Worm (Caenorhabditis elegans) whole organism, L2 larva: ENCODE measurements around the gene moma-1.
A peak's percentile ranks its signal among the peaks of the same experiment; 100 is the strongest.

Experiments
- C34F6.9 ChIP-seq: fragments of 150-350 bp; optimal IDR thresholded peaks from 2 replicates; lab custom pipeline; 2014; ENCODE audit warnings: missing biosample characterization, missing genetic modification characterization
- F13H6.1 ChIP-seq: sonication (generic microtip); optimal IDR thresholded peaks from 2 replicates; lab custom pipeline; 2016; ENCODE audit warnings: missing genetic modification characterization, missing compliant biosample characterization
- Y55F3AM.14 ChIP-seq: fragments of 200-800 bp; sonication (Bioruptor generic); optimal IDR thresholded peaks from 2 replicates; lab custom pipeline; 2018; ENCODE audit warnings: mild to moderate bottlenecking, missing genetic modification characterization, missing compliant biosample characterization
- ZK546.5 ChIP-seq: sonication (generic microtip); optimal IDR thresholded peaks from 2 replicates; lab custom pipeline; 2017; ENCODE audit warnings: missing biosample characterization, missing genetic modification characterization
- aly-2 ChIP-seq: fragments of 150-350 bp; optimal IDR thresholded peaks from 2 replicates; lab custom pipeline; 2014; ENCODE audit warnings: missing biosample characterization, missing genetic modification characterization
- blmp-1 ChIP-seq: sonication (generic microtip); optimal IDR thresholded peaks from 2 replicates; lab custom pipeline; 2017; ENCODE audit warnings: missing genetic modification characterization, mild to moderate bottlenecking, missing compliant biosample characterization, antibody characterized with exemption, moderate library complexity; ENCODE audit not compliant: insufficient read depth
- ceh-16 ChIP-seq: fragments of 150-350 bp; optimal IDR thresholded peaks from 2 replicates; lab custom pipeline; 2014; ENCODE audit warnings: missing biosample characterization, missing genetic modification characterization
- elt-1 ChIP-seq: fragments of 150-350 bp; optimal IDR thresholded peaks from 2 replicates; lab custom pipeline; 2014; ENCODE audit warnings: missing biosample characterization, missing genetic modification characterization
- elt-3 ChIP-seq: sonication (generic microtip); optimal IDR thresholded peaks from 2 replicates; lab custom pipeline; 2017; ENCODE audit warnings: missing biosample characterization, missing genetic modification characterization
- fos-1 ChIP-seq: fragments of 150-350 bp; optimal IDR thresholded peaks from 2 replicates; lab custom pipeline; 2014; ENCODE audit warnings: missing biosample characterization, missing genetic modification characterization
- gmeb-1 ChIP-seq: fragments of 150-350 bp; optimal IDR thresholded peaks from 2 replicates; lab custom pipeline; 2014; ENCODE audit warnings: missing biosample characterization, missing genetic modification characterization
- lin-11 ChIP-seq: fragments of 150-350 bp; sonication (generic microtip); optimal IDR thresholded peaks from 2 replicates; lab custom pipeline; 2014; ENCODE audit warnings: missing biosample characterization, missing genetic modification characterization, inconsistent platforms, mixed read lengths
- lin-13 ChIP-seq: fragments of 150-350 bp; optimal IDR thresholded peaks from 2 replicates; lab custom pipeline; 2014; ENCODE audit warnings: missing biosample characterization, missing genetic modification reagents, missing genetic modification characterization
- lsy-2 ChIP-seq, 2 experiments: fragments of 150-350 bp in 1 of 2; sonication (generic microtip) in 1 of 2; optimal IDR thresholded peaks; 2 replicates each; lab custom pipeline; 2014 to 2017; ENCODE audit warnings: missing biosample characterization in 2 of 2, missing genetic modification characterization in 2 of 2
- mab-5 ChIP-seq: fragments of 150-350 bp; optimal IDR thresholded peaks from 2 replicates; lab custom pipeline; 2014; ENCODE audit warnings: missing biosample characterization, missing genetic modification characterization
- mbf-1 ChIP-seq: sonication (generic microtip); optimal IDR thresholded peaks from 2 replicates; lab custom pipeline; 2017; ENCODE audit warnings: missing biosample characterization, missing genetic modification characterization
- nhr-10 ChIP-seq: sonication (generic microtip); optimal IDR thresholded peaks from 2 replicates; lab custom pipeline; 2017; ENCODE audit warnings: missing biosample characterization, missing genetic modification characterization
- nhr-12 ChIP-seq: fragments of 150-350 bp; optimal IDR thresholded peaks from 2 replicates; lab custom pipeline; 2014; ENCODE audit warnings: missing biosample characterization, missing genetic modification characterization
- nhr-21 ChIP-seq: fragments of 150-350 bp; optimal IDR thresholded peaks from 2 replicates; lab custom pipeline; 2014; ENCODE audit warnings: missing biosample characterization, missing genetic modification characterization
- nhr-23 ChIP-seq: fragments of 150-350 bp; optimal IDR thresholded peaks from 2 replicates; lab custom pipeline; 2014; ENCODE audit warnings: missing biosample characterization, missing genetic modification reagents, missing genetic modification characterization
- nhr-237 ChIP-seq: fragments of 150-350 bp; optimal IDR thresholded peaks from 2 replicates; lab custom pipeline; 2014; ENCODE audit warnings: missing biosample characterization, missing genetic modification characterization
- nhr-77 ChIP-seq: fragments of 150-350 bp; optimal IDR thresholded peaks from 2 replicates; lab custom pipeline; 2014; ENCODE audit warnings: missing biosample characterization, missing genetic modification characterization
- peb-1 ChIP-seq: fragments of 150-350 bp; optimal IDR thresholded peaks from 2 replicates; lab custom pipeline; 2014; ENCODE audit warnings: missing biosample characterization, missing genetic modification characterization
- sem-4 ChIP-seq: fragments of 150-350 bp; optimal IDR thresholded peaks from 2 replicates; lab custom pipeline; 2014; ENCODE audit warnings: missing biosample characterization, missing genetic modification reagents, missing genetic modification characterization
- skn-1 ChIP-seq: sonication (generic microtip); optimal IDR thresholded peaks from 2 replicates; lab custom pipeline; 2017; ENCODE audit warnings: missing biosample characterization, missing genetic modification characterization
- sma-9 ChIP-seq, 2 experiments: fragments of 150-350 bp in 1 of 2; sonication (generic microtip) in 1 of 2; optimal IDR thresholded peaks; 2 replicates each; lab custom pipeline; 2014 to 2016; ENCODE audit warnings: missing genetic modification characterization in 2 of 2, mild to moderate bottlenecking in 1 of 2, missing biosample characterization in 1 of 2, missing compliant biosample characterization in 1 of 2, missing genetic modification reagents in 1 of 2, moderate library complexity in 1 of 2
- snpc-4 ChIP-seq: fragments of 150-350 bp; optimal IDR thresholded peaks from 2 replicates; lab custom pipeline; 2014; ENCODE audit warnings: missing biosample characterization, missing genetic modification characterization
- unc-39 ChIP-seq: fragments of 150-350 bp; optimal IDR thresholded peaks from 2 replicates; lab custom pipeline; 2014; ENCODE audit warnings: missing biosample characterization, missing genetic modification characterization
- unc-55 ChIP-seq: fragments of 150-350 bp; sonication (generic microtip); optimal IDR thresholded peaks from 3 replicates; lab custom pipeline; 2014; ENCODE audit warnings: missing biosample characterization, missing genetic modification reagents, missing genetic modification characterization
- unc-62 ChIP-seq: fragments of 150-350 bp; optimal IDR thresholded peaks from 2 replicates; lab custom pipeline; 2014; ENCODE audit warnings: missing biosample characterization, missing genetic modification reagents, missing genetic modification characterization
- ztf-11 ChIP-seq: sonication (generic microtip); optimal IDR thresholded peaks from 2 replicates; lab custom pipeline; 2017; ENCODE audit warnings: missing biosample characterization, missing genetic modification characterization
- ztf-4 ChIP-seq: fragments of 150-350 bp; optimal IDR thresholded peaks from 2 replicates; lab custom pipeline; 2014; ENCODE audit warnings: missing biosample characterization, missing genetic modification characterization

Gene moma-1

ce11 chrIII:825256-825655 lies 26.9 kb downstream of the moma-1 start:
- TF ChIP-seq unc-55 (no peak), nhr-10 (no peak), unc-62 (no peak), fos-1 (tag; lab: Kevin White, UChicago) (no peak), blmp-1 (no peak)

ce11 chrIII:822546-823272 lies 29.5 kb downstream of the moma-1 start, which contains the start of gene clec-149:
Gene clec-149, plus strand, starts transcription at chrIII:823222.
- no peak for TF ChIP-seq gmeb-1 (tag; lab: Kevin White, UChicago)
- TF ChIP-seq peb-1 (tag; lab: Kevin White, UChicago) = no peak
- no peak for TF ChIP-seq lin-13 (GFP tag; lab: Kevin White, UChicago)
- TF ChIP-seq C34F6.9 (tag; lab: Kevin White, UChicago) = peak; percentile 22
- no peak for TF ChIP-seq aly-2 (tag; lab: Kevin White, UChicago)
- TF ChIP-seq mbf-1 = no peak
- peak in 1 of 2 experiments; percentile 25 for TF ChIP-seq lsy-2 (tag; optimal IDR thresholded peaks at IDR 0.05; lab: Kevin White, UChicago)
- peak; percentile 33 for TF ChIP-seq mab-5 (tag; lab: Kevin White, UChicago)
- TF ChIP-seq sma-9 (GFP tag; optimal IDR thresholded peaks at IDR 0.05; lab: Kevin White, UChicago) = peak; percentile 13
- no peak for TF ChIP-seq sma-9 (tag; optimal IDR thresholded peaks at IDR 0.05; lab: Kevin White, UChicago)
- no peak for TF ChIP-seq unc-39 (tag; lab: Kevin White, UChicago)
- no peak for TF ChIP-seq elt-3

- no peak for TF ChIP-seq ztf-4
- peak; percentile 69 for TF ChIP-seq snpc-4 (tag; lab: Kevin White, UChicago)
Measured at ce11 chrIII:819313-819712, 32.9 kb downstream of the moma-1 start.

ce11 chrIII:815845-816244 lies 36.4 kb downstream of the moma-1 start, which contains the start of gene dac-1:
Gene dac-1, plus strand, starts transcription at chrIII:816145.
- TF ChIP-seq nhr-77 (tag; lab: Kevin White, UChicago) = no peak
- no peak for TF ChIP-seq lin-13 (GFP tag; lab: Kevin White, UChicago)
- TF ChIP-seq ZK546.5 (tag; lab: Kevin White, UChicago) = no peak
- TF ChIP-seq nhr-21 = no peak
- TF ChIP-seq nhr-12 (tag; lab: Kevin White, UChicago) = no peak
- TF ChIP-seq gmeb-1 (tag; lab: Kevin White, UChicago) = no peak
- no peak for TF ChIP-seq ztf-4
- TF ChIP-seq ceh-16 (tag; lab: Kevin White, UChicago) = no peak
- no peak for TF ChIP-seq skn-1
- TF ChIP-seq sem-4 = no peak
- TF ChIP-seq lin-11 (tag; lab: Kevin White, UChicago) = no peak
- TF ChIP-seq ztf-11 (tag; lab: Kevin White, UChicago) = no peak
- TF ChIP-seq sma-9 (GFP tag; optimal IDR thresholded peaks at IDR 0.05; lab: Kevin White, UChicago) = no peak
- no peak for TF ChIP-seq sma-9 (tag; optimal IDR thresholded peaks at IDR 0.05; lab: Kevin White, UChicago)
- no peak for TF ChIP-seq fos-1 (tag; lab: Kevin White, UChicago)
- no peak for TF ChIP-seq nhr-237 (tag; lab: Kevin White, UChicago)
- no peak for TF ChIP-seq nhr-10

ce11 chrIII:811544-811943 lies 40.7 kb downstream of the moma-1 start, which contains the start of gene daf-7:
Gene daf-7, plus strand, starts transcription at chrIII:811844.
- TF ChIP-seq F13H6.1 (tag; lab: Kevin White, UChicago) = no peak
- TF ChIP-seq nhr-23 (tag; lab: Kevin White, UChicago) = no peak
- TF ChIP-seq snpc-4 (tag; lab: Kevin White, UChicago) = no peak
- TF ChIP-seq blmp-1 = no peak
- no peak for TF ChIP-seq elt-3
- no peak for TF ChIP-seq gmeb-1 (tag; lab: Kevin White, UChicago)
- TF ChIP-seq Y55F3AM.14 (GFP tag; lab: Kevin White, UChicago) = no peak
- no peak for TF ChIP-seq sem-4
- TF ChIP-seq elt-1 (tag; lab: Kevin White, UChicago) = no peak
